Fruit fly (Drosophila melanogaster) whole organism, embryonic: ENCODE results near the gene CG46397.
A peak's percentile ranks its signal among the peaks of the same experiment; 100 is the strongest.

Experiments
- B-H1 ChIP-seq: fragments of 200-800 bp; sonication (Bioruptor generic); IDR thresholded peaks from 3 replicates; pipeline ENCODE4 v1.3.6; 2022; ENCODE audit warnings: missing biosample characterization, missing genetic modification characterization
- B-H2 ChIP-seq: fragments of 200-800 bp; sonication (Bioruptor generic); optimal IDR thresholded peaks from 2 replicates; lab custom pipeline; 2018; ENCODE audit warnings: missing biosample characterization, mild to moderate bottlenecking, missing genetic modification characterization
- CG10431 ChIP-seq: fragments of 200-800 bp; sonication (Bioruptor generic); optimal IDR thresholded peaks from 3 replicates; lab custom pipeline; 2018; ENCODE audit warnings: missing biosample characterization, mild to moderate bottlenecking, missing genetic modification characterization
- CG13894 ChIP-seq: fragments of 200-800 bp; sonication (Bioruptor generic); optimal IDR thresholded peaks from 3 replicates; lab custom pipeline; 2018; ENCODE audit warnings: missing biosample characterization, mild to moderate bottlenecking, missing genetic modification characterization, moderate library complexity
- CG14860 ChIP-seq: fragments of 200-800 bp; sonication (Bioruptor generic); IDR thresholded peaks from 3 replicates; pipeline ENCODE4 v1.3.6; 2022; ENCODE audit warnings: missing biosample characterization, missing genetic modification characterization; ENCODE audit not compliant: partially characterized antibody
- CG15011 ChIP-seq: fragments of 200-800 bp; sonication (Bioruptor generic); optimal IDR thresholded peaks from 3 replicates; lab custom pipeline; 2018; ENCODE audit warnings: missing biosample characterization, mild to moderate bottlenecking, missing genetic modification characterization
- CG15696 ChIP-seq: fragments of 200-800 bp; sonication (Bioruptor generic); optimal IDR thresholded peaks from 2 replicates; lab custom pipeline; 2019; ENCODE audit warnings: missing biosample characterization, mild to moderate bottlenecking, missing genetic modification characterization, moderate library complexity
- CG2116 ChIP-seq: fragments of 200-800 bp; sonication (Bioruptor generic); optimal IDR thresholded peaks from 3 replicates; lab custom pipeline; 2018; ENCODE audit warnings: missing biosample characterization, mild to moderate bottlenecking, missing genetic modification characterization
- CG2712 ChIP-seq: fragments of 200-800 bp; optimal IDR thresholded peaks from 3 replicates; lab custom pipeline; 2019; ENCODE audit warnings: missing biosample characterization, mild to moderate bottlenecking, missing genetic modification characterization, moderate library complexity
- CG3163 ChIP-seq: fragments of 200-800 bp; sonication (Bioruptor generic); optimal IDR thresholded peaks from 3 replicates; lab custom pipeline; 2016; ENCODE audit warnings: missing biosample characterization, missing genetic modification characterization
- CG3847 ChIP-seq: fragments of 200-800 bp; sonication (Bioruptor generic); IDR thresholded peaks from 2 replicates; pipeline ENCODE4 v1.3.6; 2022; ENCODE audit warnings: missing biosample characterization, missing genetic modification characterization
- CG43689 ChIP-seq: fragments of 200-800 bp; sonication (Bioruptor generic); IDR thresholded peaks from 2 replicates; pipeline ENCODE4 v1.3.6; 2022; ENCODE audit warnings: missing biosample characterization, missing genetic modification characterization
- CG6175 ChIP-seq: fragments of 200-800 bp; sonication (Bioruptor generic); IDR thresholded peaks from 3 replicates; pipeline ENCODE4 v1.3.6; 2022; ENCODE audit warnings: missing biosample characterization, missing genetic modification characterization
- CG8765 ChIP-seq: fragments of 200-800 bp; sonication (Bioruptor generic); IDR thresholded peaks from 2 replicates; pipeline ENCODE4 v1.3.6; 2022; ENCODE audit warnings: missing biosample characterization, missing genetic modification characterization
- CG8924 ChIP-seq: fragments of 200-800 bp; optimal IDR thresholded peaks from 3 replicates; lab custom pipeline; 2019; ENCODE audit warnings: missing biosample characterization, mild to moderate bottlenecking, missing genetic modification characterization, moderate library complexity
- Dip2 ChIP-seq: fragments of 200-800 bp; sonication (Bioruptor generic); IDR thresholded peaks from 2 replicates; pipeline ENCODE4 v1.3.6; 2022; ENCODE audit warnings: missing biosample characterization, missing genetic modification characterization
- Dll ChIP-seq: fragments of 200-800 bp; sonication (Bioruptor generic); IDR thresholded peaks from 4 replicates; pipeline ENCODE4 v1.3.6; 2022; ENCODE audit warnings: missing biosample characterization, missing genetic modification characterization; ENCODE audit not compliant: partially characterized antibody
- Dref ChIP-seq: fragments of 200-800 bp; sonication (Bioruptor generic); IDR thresholded peaks from 2 replicates; pipeline ENCODE4 v1.3.6; 2022; ENCODE audit warnings: missing biosample characterization, missing genetic modification characterization
- Fer1 ChIP-seq: fragments of 200-800 bp; sonication (Bioruptor generic); optimal IDR thresholded peaks from 2 replicates; lab custom pipeline; 2017; ENCODE audit warnings: missing biosample characterization, mild to moderate bottlenecking, missing genetic modification characterization
- HLH4C ChIP-seq: fragments of 200-800 bp; sonication (Bioruptor generic); IDR thresholded peaks from 3 replicates; pipeline ENCODE4 v1.3.6; 2022; ENCODE audit warnings: missing biosample characterization, missing genetic modification characterization; ENCODE audit not compliant: partially characterized antibody
- HLHmδ ChIP-seq: fragments of 200-800 bp; sonication (Bioruptor generic); optimal IDR thresholded peaks from 2 replicates; lab custom pipeline; 2018; ENCODE audit warnings: missing biosample characterization, mild to moderate bottlenecking, missing genetic modification characterization, moderate library complexity
- Hmr ChIP-seq: fragments of 200-800 bp; sonication (Bioruptor generic); optimal IDR thresholded peaks from 3 replicates; lab custom pipeline; 2017; ENCODE audit warnings: mild to moderate bottlenecking, missing biosample characterization, missing genetic modification reagents, missing genetic modification characterization
- Mes4 ChIP-seq: fragments of 200-800 bp; sonication (Bioruptor generic); optimal IDR thresholded peaks from 2 replicates; lab custom pipeline; 2016; ENCODE audit warnings: missing biosample characterization, missing genetic modification characterization
- NC2α ChIP-seq: fragments of 200-800 bp; sonication (Bioruptor generic); optimal IDR thresholded peaks from 2 replicates; lab custom pipeline; 2016; ENCODE audit warnings: missing biosample characterization, missing genetic modification characterization
- Ravus ChIP-seq: fragments of 200-800 bp; sonication (Bioruptor generic); IDR thresholded peaks from 2 replicates; pipeline ENCODE4 v1.3.6; 2022; ENCODE audit warnings: missing biosample characterization, missing genetic modification characterization
- Sox102F ChIP-seq: fragments of 200-800 bp; sonication (Bioruptor generic); optimal IDR thresholded peaks from 2 replicates; lab custom pipeline; 2018; ENCODE audit warnings: missing biosample characterization, mild to moderate bottlenecking, missing genetic modification characterization, moderate library complexity
- Xbp1 ChIP-seq: fragments of 200-800 bp; sonication (Bioruptor generic); optimal IDR thresholded peaks from 3 replicates; lab custom pipeline; 2016; ENCODE audit warnings: missing biosample characterization, mild to moderate bottlenecking, missing genetic modification characterization
- cas ChIP-seq: fragments of 200-800 bp; sonication (Bioruptor generic); IDR thresholded peaks from 2 replicates; pipeline ENCODE4 v1.3.6; 2022; ENCODE audit warnings: missing biosample characterization, missing genetic modification characterization
- cato ChIP-seq: fragments of 200-800 bp; sonication (Bioruptor generic); optimal IDR thresholded peaks from 2 replicates; lab custom pipeline; 2016; ENCODE audit warnings: missing biosample characterization, missing genetic modification characterization, borderline replicate concordance
- chif ChIP-seq, 2 experiments: fragments of 200-800 bp; sonication (Bioruptor generic); optimal IDR thresholded peaks; 3 replicates each; lab custom pipeline; 2016; ENCODE audit warnings: missing biosample characterization in 2 of 2, missing genetic modification characterization in 2 of 2
- croc ChIP-seq: fragments of 200-800 bp; sonication (Bioruptor generic); conservative IDR thresholded peaks from 3 replicates; pipeline ENCODE4 v1.3.6; 2022; ENCODE audit warnings: missing biosample characterization, missing genetic modification characterization
- dan ChIP-seq: fragments of 200-800 bp; sonication (Bioruptor generic); IDR thresholded peaks from 2 replicates; pipeline ENCODE4 v1.3.6; 2022; ENCODE audit warnings: missing biosample characterization, missing genetic modification characterization
- dimm ChIP-seq: fragments of 200-800 bp; sonication (Bioruptor generic); IDR thresholded peaks from 2 replicates; pipeline ENCODE4 v1.3.6; 2022; ENCODE audit warnings: missing biosample characterization, missing genetic modification characterization
- dmrt99B ChIP-seq: fragments of 200-800 bp; sonication (Bioruptor generic); optimal IDR thresholded peaks from 2 replicates; lab custom pipeline; 2018; ENCODE audit warnings: missing biosample characterization, mild to moderate bottlenecking, missing genetic modification characterization, moderate library complexity
- eyg ChIP-seq: fragments of 200-800 bp; sonication (Bioruptor generic); optimal IDR thresholded peaks from 3 replicates; lab custom pipeline; 2016; ENCODE audit warnings: missing biosample characterization, missing genetic modification characterization
- grau ChIP-seq: fragments of 200-800 bp; optimal IDR thresholded peaks from 3 replicates; lab custom pipeline; 2019; ENCODE audit warnings: missing biosample characterization, mild to moderate bottlenecking, missing genetic modification characterization, moderate library complexity
- grn ChIP-seq: fragments of 200-800 bp; sonication (Bioruptor generic); optimal IDR thresholded peaks from 3 replicates; lab custom pipeline; 2017; ENCODE audit warnings: missing biosample characterization, missing genetic modification characterization
- h ChIP-seq: fragments of >200 bp; optimal IDR thresholded peaks from 2 replicates; lab custom pipeline; 2017
- hbn ChIP-seq: fragments of 200-800 bp; sonication (Bioruptor generic); IDR thresholded peaks from 2 replicates; pipeline ENCODE4 v1.3.6; 2022; ENCODE audit warnings: missing biosample characterization, missing genetic modification characterization; ENCODE audit not compliant: partially characterized antibody
- insv ChIP-seq, 2 experiments: fragments of 200-800 bp; sonication (Bioruptor generic); optimal IDR thresholded peaks; 3 replicates each; lab custom pipeline; 2016 to 2018; ENCODE audit warnings: missing biosample characterization in 2 of 2, missing genetic modification characterization in 2 of 2
- jing ChIP-seq: fragments of 200-800 bp; sonication (Bioruptor generic); optimal IDR thresholded peaks from 2 replicates; lab custom pipeline; 2018; ENCODE audit warnings: missing biosample characterization, mild to moderate bottlenecking, missing genetic modification characterization
- nerfin-1 ChIP-seq: fragments of 200-800 bp; sonication (Bioruptor generic); optimal IDR thresholded peaks from 3 replicates; lab custom pipeline; 2019; ENCODE audit warnings: missing biosample characterization, mild to moderate bottlenecking, missing genetic modification characterization, moderate library complexity
- pros ChIP-seq: fragments of 200-800 bp; sonication (Bioruptor generic); optimal IDR thresholded peaks from 3 replicates; lab custom pipeline; 2019; ENCODE audit warnings: missing biosample characterization, mild to moderate bottlenecking, missing genetic modification characterization, moderate library complexity
- rib ChIP-seq: fragments of 200-800 bp; sonication (Bioruptor generic); IDR thresholded peaks from 2 replicates; pipeline ENCODE4 v1.3.6; 2022; ENCODE audit warnings: missing biosample characterization, missing genetic modification characterization
- scrt ChIP-seq: fragments of 200-800 bp; sonication (Bioruptor generic); optimal IDR thresholded peaks from 2 replicates; lab custom pipeline; 2018; ENCODE audit warnings: missing biosample characterization, mild to moderate bottlenecking, missing genetic modification characterization, moderate library complexity
- sens ChIP-seq: fragments of 200-800 bp; sonication (Bioruptor generic); peaks from one replicate; lab custom pipeline; 2016; ENCODE audit warnings: missing biosample characterization, missing genetic modification characterization
- seq ChIP-seq: fragments of 200-800 bp; sonication (Bioruptor generic); IDR thresholded peaks from 2 replicates; pipeline ENCODE4 v1.3.6; 2022; ENCODE audit warnings: missing biosample characterization, missing genetic modification characterization
- sim ChIP-seq: fragments of 200-800 bp; sonication (Bioruptor generic); IDR thresholded peaks from 2 replicates; pipeline ENCODE4 v1.3.6; 2022; ENCODE audit warnings: missing biosample characterization, missing genetic modification characterization
- sima ChIP-seq: fragments of 200-800 bp; sonication (Bioruptor generic); optimal IDR thresholded peaks from 2 replicates; lab custom pipeline; 2016; ENCODE audit warnings: missing biosample characterization, missing genetic modification characterization
- toy ChIP-seq: fragments of 200-800 bp; sonication (Bioruptor generic); IDR thresholded peaks from 2 replicates; pipeline ENCODE4 v1.3.6; 2022; ENCODE audit warnings: missing biosample characterization, missing genetic modification characterization

The CG46397 gene

dm6 chr2L:8984614-8985318, 37.7 kb downstream of the CG46397 start, which contains the start of gene CG13101 (continued):
- TF ChIP-seq Ravus (GFP tag; lab: Robert Waterston, UW) (peak; percentile 84), scrt (peak; percentile 79), cato (GFP tag; lab: Kevin White, UChicago) (peak; percentile 76), CG14860 (no peak), Dip2 (no peak), Dref (GFP tag; lab: Robert Waterston, UW) (no peak), jing (GFP tag; lab: Kevin White, UChicago) (peak; percentile 57), dmrt99B (tag; lab: Kevin White, UChicago) (peak; percentile 92), Xbp1 (GFP tag; lab: Kevin White, UChicago) (peak; percentile 91), CG8924 (peak; percentile 95), croc (peak; percentile 83), grau (tag; lab: Kevin White, UChicago) (peak; percentile 94), chif (GFP tag; optimal IDR thresholded peaks at IDR 0.05; lab: Kevin White, UChicago) (peak; percentile 80 to 86), hbn (no peak), CG2116 (GFP tag; lab: Kevin White, UChicago) (peak; percentile 72), Sox102F (GFP tag; lab: Kevin White, UChicago) (peak; percentile 86), B-H2 (GFP tag; lab: Kevin White, UChicago) (no peak), CG6175 (GFP tag; lab: Robert Waterston, UW) (peak; percentile 87; the same call in 2 of the 3 replicates), CG3847 (peak; percentile 94), pros (peak; percentile 21), Mes4 (GFP tag; lab: Kevin White, UChicago) (peak; percentile 71), CG13894 (tag; lab: Kevin White, UChicago) (peak; percentile 74), HLHmδ (GFP tag; lab: Kevin White, UChicago) (no peak), Dll (GFP tag; lab: Robert Waterston, UW) (no peak), CG3163 (GFP tag; lab: Kevin White, UChicago) (peak; percentile 69), h (no peak), Fer1 (GFP tag; lab: Kevin White, UChicago) (peak; percentile 94), cas (peak; percentile 80), sima (GFP tag; lab: Kevin White, UChicago) (no peak), CG8765 (GFP tag; lab: Robert Waterston, UW) (peak; percentile 80; the same call in 1 of the 2 replicates), sim (GFP tag; lab: Robert Waterston, UW) (peak; percentile 88), toy (peak; percentile 83), grn (GFP tag; lab: Kevin White, UChicago) (peak; percentile 54), nerfin-1 (peak; percentile 78), dimm (GFP tag; lab: Robert Waterston, UW) (peak; percentile 72), B-H1 (GFP tag; lab: Robert Waterston, UW) (peak; percentile 91), dan (GFP tag; lab: Robert Waterston, UW) (0 out of 2 replicates have a peak, but pooled peaks have one; percentile 36), CG43689 (GFP tag; lab: Robert Waterston, UW) (peak; percentile 83), rib (peak; percentile 93), sens (GFP tag; lab: Kevin White, UChicago) (peak; percentile 98), seq (GFP tag; lab: Robert Waterston, UW) (peak; percentile 94), CG15696 (tag; lab: Kevin White, UChicago) (peak; percentile 73), CG2712 (tag; lab: Kevin White, UChicago) (peak; percentile 97), insv (GFP tag; optimal IDR thresholded peaks at IDR 0.05; lab: Kevin White, UChicago) (peak in 1 of 2 experiments; percentile 27), CG15011 (GFP tag; lab: Kevin White, UChicago) (peak; percentile 82), CG10431 (GFP tag; lab: Kevin White, UChicago) (peak; percentile 55), HLH4C (GFP tag; lab: Robert Waterston, UW) (no peak), NC2α (GFP tag; lab: Kevin White, UChicago) (peak; percentile 67), Hmr (GFP tag; lab: Kevin White, UChicago) (peak; percentile 93), eyg (peak; percentile 72)
